Worm (Caenorhabditis elegans) whole organism, L4/young adult: ENCODE data around the gene srh-282.

Experiments used
- W03F9.2 ChIP-seq: fragments of 150-350 bp; optimal IDR thresholded peaks from 2 replicates; lab custom pipeline; 2014; ENCODE audit warnings: missing biosample characterization, missing genetic modification characterization
- dao-5 ChIP-seq: sonication (generic microtip); optimal IDR thresholded peaks from 2 replicates; lab custom pipeline; 2016; ENCODE audit warnings: missing genotype, missing genetic modification characterization, moderate library complexity, missing compliant biosample characterization
- him-1 ChIP-seq: sonication (generic microtip); optimal IDR thresholded peaks from 2 replicates; lab custom pipeline; 2016; ENCODE audit warnings: missing genotype, missing genetic modification reagents, missing genetic modification characterization, missing compliant biosample characterization

DNA sequence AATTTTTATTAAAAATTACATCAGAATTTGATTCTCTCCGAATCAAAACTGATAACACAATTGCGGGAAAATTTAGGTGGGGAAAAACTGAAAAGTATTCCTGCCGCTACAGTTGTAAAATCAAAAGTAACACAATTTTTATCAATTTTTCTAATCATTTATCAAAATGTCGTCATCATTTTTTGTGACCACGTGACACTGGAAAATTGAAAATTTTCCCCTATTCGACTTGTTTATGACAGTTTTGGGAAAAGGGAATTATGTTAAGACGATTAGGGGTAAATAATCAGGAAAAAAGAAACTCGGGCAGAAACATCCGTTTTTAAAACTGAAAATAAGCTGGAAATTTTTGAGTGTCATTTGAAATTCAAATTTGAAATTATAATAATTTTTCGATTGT lies 23.6 kb upstream of the srh-282 start:
- no peak for TF ChIP-seq dao-5 (tag; lab: Kevin White, UChicago)
- no peak for TF ChIP-seq him-1
- TF ChIP-seq W03F9.2 (tag; lab: Kevin White, UChicago): peak; percentile 27
